Fruit fly (Drosophila melanogaster): ENCODE data around the gene CG4042.

- TF ChIP-seq CG8478 (optimal IDR thresholded peaks at IDR 0.05), result no peak
- TF ChIP-seq CTCF (optimal IDR thresholded peaks at IDR 0.05), result no peak
Observed at dm6 chr3L:20729415-20729814, 41.9 kb downstream of the CG4042 start.
